Fruit fly (Drosophila melanogaster): ENCODE measurements around the gene CG14543.

The CG14543 gene

dm6 chr3R:26021195-26021914, 35.1 kb upstream of the CG14543 start:
- TF ChIP-seq CG12605 (GFP tag; IDR thresholded peaks at IDR 0.05) (0 out of 2 replicates have a peak, but pooled peaks have one; percentile 23), CG32121 (GFP tag; IDR thresholded peaks at IDR 0.05) (peak; percentile 68), fd96Ca (GFP tag; IDR thresholded peaks at IDR 0.05) (peak; percentile 46; the same call in 2 of the 3 replicates), CG34367 (tag; optimal IDR thresholded peaks at IDR 0.05) (peak; percentile 90), Pif1A (GFP tag; optimal IDR thresholded peaks at IDR 0.05) (peak; percentile 77), D1 (tag; optimal IDR thresholded peaks at IDR 0.05) (peak; percentile 92), CG10348 (GFP tag; IDR thresholded peaks at IDR 0.05) (no peak; the same call in 1 of the 2 replicates), EcR (GFP tag; optimal IDR thresholded peaks at IDR 0.05) (peak; percentile 30), Snoo (tag; optimal IDR thresholded peaks at IDR 0.05) (peak; percentile 94), CG4496 (GFP tag; IDR thresholded peaks at IDR 0.05) (peak; percentile 60; the same call in 1 of the 3 replicates), Ets98B (GFP tag; IDR thresholded peaks at IDR 0.05) (peak; percentile 41), CG13204 (GFP tag; optimal IDR thresholded peaks at IDR 0.05) (peak; percentile 81), gl (tag; optimal IDR thresholded peaks at IDR 0.05) (peak; percentile 50), Pif1B (GFP tag; optimal IDR thresholded peaks at IDR 0.05) (peak; percentile 66), CG17806 (tag; optimal IDR thresholded peaks at IDR 0.05) (peak; percentile 90), CG8301 (tag; optimal IDR thresholded peaks at IDR 0.05) (peak; percentile 94), rn (GFP tag; IDR thresholded peaks at IDR 0.05) (peak; percentile 77), CG15710 (tag; optimal IDR thresholded peaks at IDR 0.05) (peak; percentile 94), CG9948 (tag; optimal IDR thresholded peaks at IDR 0.05) (peak; percentile 96), CG8159 (tag; optimal IDR thresholded peaks at IDR 0.05) (peak; percentile 97), CG14655 (GFP tag; optimal IDR thresholded peaks at IDR 0.05) (peak; percentile 96)

- TF ChIP-seq CG9948 (tag; optimal IDR thresholded peaks at IDR 0.05) (no peak), CG10348 (GFP tag; IDR thresholded peaks at IDR 0.05) (no peak), rn (GFP tag; IDR thresholded peaks at IDR 0.05) (no peak), Pif1B (GFP tag; optimal IDR thresholded peaks at IDR 0.05) (no peak), Pif1A (GFP tag; optimal IDR thresholded peaks at IDR 0.05) (no peak), CG12605 (GFP tag; IDR thresholded peaks at IDR 0.05) (no peak), fd96Ca (GFP tag; IDR thresholded peaks at IDR 0.05) (no peak), CG34367 (tag; optimal IDR thresholded peaks at IDR 0.05) (no peak)
Observed at dm6 chr3R:26023252-26023651, 33.2 kb upstream of the CG14543 start.

- TF ChIP-seq CG9948 (tag; optimal IDR thresholded peaks at IDR 0.05) (no peak), fd96Ca (GFP tag; IDR thresholded peaks at IDR 0.05) (no peak), CG15710 (tag; optimal IDR thresholded peaks at IDR 0.05) (no peak), CG34367 (tag; optimal IDR thresholded peaks at IDR 0.05) (no peak), D1 (tag; optimal IDR thresholded peaks at IDR 0.05) (no peak), CG13204 (GFP tag; optimal IDR thresholded peaks at IDR 0.05) (no peak), CG8159 (tag; optimal IDR thresholded peaks at IDR 0.05) (no peak), gl (tag; optimal IDR thresholded peaks at IDR 0.05) (no peak), Ets98B (GFP tag; IDR thresholded peaks at IDR 0.05) (no peak), CG4496 (GFP tag; IDR thresholded peaks at IDR 0.05) (no peak), CG17806 (tag; optimal IDR thresholded peaks at IDR 0.05) (no peak), CG14655 (GFP tag; optimal IDR thresholded peaks at IDR 0.05) (no peak), CG10348 (GFP tag; IDR thresholded peaks at IDR 0.05) (no peak), CG12605 (GFP tag; IDR thresholded peaks at IDR 0.05) (no peak), rn (GFP tag; IDR thresholded peaks at IDR 0.05) (no peak), CG8301 (tag; optimal IDR thresholded peaks at IDR 0.05) (no peak), EcR (GFP tag; optimal IDR thresholded peaks at IDR 0.05) (no peak), Snoo (tag; optimal IDR thresholded peaks at IDR 0.05) (no peak), Pif1B (GFP tag; optimal IDR thresholded peaks at IDR 0.05) (no peak)
Observed at dm6 chr3R:26024596-26025213, 31.7 kb upstream of the CG14543 start.

dm6 chr3R:26026631-26027274, 29.7 kb upstream of the CG14543 start:
- TF ChIP-seq gl (tag; optimal IDR thresholded peaks at IDR 0.05) (no peak), Pif1B (GFP tag; optimal IDR thresholded peaks at IDR 0.05) (no peak), Snoo (tag; optimal IDR thresholded peaks at IDR 0.05) (no peak), CG8159 (tag; optimal IDR thresholded peaks at IDR 0.05) (no peak), Pif1A (GFP tag; optimal IDR thresholded peaks at IDR 0.05) (no peak), CG4496 (GFP tag; IDR thresholded peaks at IDR 0.05) (no peak), CG34367 (tag; optimal IDR thresholded peaks at IDR 0.05) (no peak)

- TF ChIP-seq Ets98B (GFP tag; IDR thresholded peaks at IDR 0.05) (no peak), D1 (tag; optimal IDR thresholded peaks at IDR 0.05) (no peak), CG14655 (GFP tag; optimal IDR thresholded peaks at IDR 0.05) (no peak), rn (GFP tag; IDR thresholded peaks at IDR 0.05) (no peak), gl (tag; optimal IDR thresholded peaks at IDR 0.05) (no peak), EcR (GFP tag; optimal IDR thresholded peaks at IDR 0.05) (no peak), CG32121 (GFP tag; IDR thresholded peaks at IDR 0.05) (no peak), Pif1A (GFP tag; optimal IDR thresholded peaks at IDR 0.05) (no peak), CG8159 (tag; optimal IDR thresholded peaks at IDR 0.05) (no peak), CG15710 (tag; optimal IDR thresholded peaks at IDR 0.05) (no peak), CG34367 (tag; optimal IDR thresholded peaks at IDR 0.05) (no peak), fd96Ca (GFP tag; IDR thresholded peaks at IDR 0.05) (no peak), CG10348 (GFP tag; IDR thresholded peaks at IDR 0.05) (no peak), CG4496 (GFP tag; IDR thresholded peaks at IDR 0.05) (no peak), CG12605 (GFP tag; IDR thresholded peaks at IDR 0.05) (no peak), Pif1B (GFP tag; optimal IDR thresholded peaks at IDR 0.05) (no peak), CG8301 (tag; optimal IDR thresholded peaks at IDR 0.05) (no peak), Snoo (tag; optimal IDR thresholded peaks at IDR 0.05) (no peak)
Observed at dm6 chr3R:26027903-26028302, 28.5 kb upstream of the CG14543 start.

Measured in whole organism, pupa.